Fruit fly (Drosophila melanogaster) whole organism, embryonic: ENCODE measurements around the gene Ir87a.
A peak's percentile ranks its signal among the peaks of the same experiment; 100 is the strongest.

ENCODE experiments used
- Asciz ChIP-seq: fragments of 200-800 bp; sonication (Bioruptor generic); optimal IDR thresholded peaks from 2 replicates; lab custom pipeline; 2017; ENCODE audit warnings: missing biosample characterization, mild to moderate bottlenecking, missing genetic modification characterization, missing genetic modification reagents
- Atf-2 ChIP-seq: fragments of 200-800 bp; sonication (Bioruptor generic); optimal IDR thresholded peaks from 2 replicates; lab custom pipeline; 2016; ENCODE audit warnings: missing biosample characterization, missing genetic modification characterization
- Atf6 ChIP-seq: fragments of 200-800 bp; sonication (Bioruptor generic); IDR thresholded peaks from 2 replicates; pipeline ENCODE4 v1.3.6; 2022; ENCODE audit warnings: missing biosample characterization, missing genetic modification characterization
- Bteb2 ChIP-seq: fragments of 200-800 bp; sonication (Bioruptor generic); optimal IDR thresholded peaks from 2 replicates; lab custom pipeline; 2016; ENCODE audit warnings: missing biosample characterization, missing genetic modification characterization
- CG10321 ChIP-seq: fragments of 200-800 bp; sonication (Bioruptor generic); IDR thresholded peaks from 2 replicates; pipeline ENCODE4 v1.3.6; 2022; ENCODE audit warnings: missing biosample characterization, missing genetic modification characterization
- CG10462 ChIP-seq: fragments of 200-800 bp; sonication (Bioruptor generic); optimal IDR thresholded peaks from 2 replicates; lab custom pipeline; 2016; ENCODE audit warnings: missing biosample characterization, missing genetic modification characterization
- CG10543 ChIP-seq: fragments of 200-800 bp; sonication (Bioruptor generic); optimal IDR thresholded peaks from 3 replicates; lab custom pipeline; 2017; ENCODE audit warnings: missing biosample characterization, mild to moderate bottlenecking, missing genetic modification characterization, moderate library complexity
- CG11695 ChIP-seq: fragments of 200-800 bp; sonication (Bioruptor generic); IDR thresholded peaks from 3 replicates; pipeline ENCODE4 v1.3.6; 2022; ENCODE audit warnings: missing biosample characterization, missing genetic modification characterization
- CG12104 ChIP-seq: fragments of 200-800 bp; sonication (Bioruptor generic); optimal IDR thresholded peaks from 3 replicates; lab custom pipeline; 2016; ENCODE audit warnings: missing biosample characterization, missing genetic modification characterization
- CG1603 ChIP-seq: fragments of 200-800 bp; sonication (Bioruptor generic); optimal IDR thresholded peaks from 2 replicates; lab custom pipeline; 2019; ENCODE audit warnings: missing biosample characterization, mild to moderate bottlenecking, missing genetic modification characterization, moderate library complexity
- CG17359 ChIP-seq: fragments of 200-800 bp; sonication (Bioruptor generic); optimal IDR thresholded peaks from 3 replicates; lab custom pipeline; 2018; ENCODE audit warnings: missing biosample characterization, mild to moderate bottlenecking, missing genetic modification characterization, moderate library complexity
- CG30403 ChIP-seq: fragments of 200-800 bp; sonication (Bioruptor generic); optimal IDR thresholded peaks from 3 replicates; lab custom pipeline; 2016; ENCODE audit warnings: missing biosample characterization, missing genetic modification characterization
- CG3281 ChIP-seq: fragments of 200-800 bp; sonication (Bioruptor generic); optimal IDR thresholded peaks from 3 replicates; lab custom pipeline; 2017; ENCODE audit warnings: missing biosample characterization, mild to moderate bottlenecking, missing genetic modification characterization
- CG3407 ChIP-seq: fragments of 200-800 bp; sonication (Bioruptor generic); optimal IDR thresholded peaks from 2 replicates; lab custom pipeline; 2018; ENCODE audit warnings: missing biosample characterization, mild to moderate bottlenecking, missing genetic modification characterization
- CG4820 ChIP-seq: fragments of 200-800 bp; sonication (Bioruptor generic); optimal IDR thresholded peaks from 3 replicates; lab custom pipeline; 2016; ENCODE audit warnings: missing biosample characterization, missing genetic modification characterization
- CG4854 ChIP-seq: fragments of 200-800 bp; sonication (Bioruptor generic); optimal IDR thresholded peaks from 2 replicates; lab custom pipeline; 2016; ENCODE audit warnings: missing biosample characterization, missing genetic modification characterization, inconsistent platforms
- CG5245 ChIP-seq: fragments of 200-800 bp; sonication (Bioruptor generic); optimal IDR thresholded peaks from 3 replicates; lab custom pipeline; 2016; ENCODE audit warnings: missing biosample characterization, missing genetic modification characterization
- CG6854 ChIP-seq: fragments of 200-800 bp; sonication (Bioruptor generic); optimal IDR thresholded peaks from 3 replicates; lab custom pipeline; 2017; ENCODE audit warnings: missing biosample characterization, mild to moderate bottlenecking, missing genetic modification characterization
- CG8089 ChIP-seq: fragments of 200-800 bp; sonication (Bioruptor generic); optimal IDR thresholded peaks from 3 replicates; lab custom pipeline; 2016; ENCODE audit warnings: missing biosample characterization, missing genetic modification characterization
- CG8944 ChIP-seq: fragments of 200-800 bp; sonication (Bioruptor generic); optimal IDR thresholded peaks from 3 replicates; lab custom pipeline; 2016; ENCODE audit warnings: missing biosample characterization, missing genetic modification characterization
- CG9437 ChIP-seq: fragments of 200-800 bp; sonication (Bioruptor generic); optimal IDR thresholded peaks from 2 replicates; lab custom pipeline; 2018; ENCODE audit warnings: missing biosample characterization, mild to moderate bottlenecking, missing genetic modification characterization
- CG9727 ChIP-seq: fragments of 200-800 bp; sonication (Bioruptor generic); optimal IDR thresholded peaks from 3 replicates; lab custom pipeline; 2017; ENCODE audit warnings: missing biosample characterization, mild to moderate bottlenecking, missing genetic modification characterization
- Dbx ChIP-seq: fragments of 200-800 bp; sonication (Bioruptor generic); IDR thresholded peaks from 3 replicates; pipeline ENCODE4 v1.3.6; 2022; ENCODE audit warnings: missing biosample characterization, missing genetic modification characterization
- Dip3 ChIP-seq: fragments of 200-800 bp; sonication (Bioruptor generic); optimal IDR thresholded peaks from 3 replicates; lab custom pipeline; 2016; ENCODE audit warnings: missing biosample characterization, missing genetic modification characterization
- ERR ChIP-seq: fragments of 200-800 bp; sonication (Bioruptor generic); optimal IDR thresholded peaks from 2 replicates; lab custom pipeline; 2016; ENCODE audit warnings: missing biosample characterization, missing genetic modification characterization
- Ets65A ChIP-seq: fragments of 200-800 bp; sonication (Bioruptor generic); peaks from one replicate; lab custom pipeline; 2016; ENCODE audit warnings: missing biosample characterization, missing genetic modification characterization
- HHEX ChIP-seq: fragments of 200-800 bp; sonication (Bioruptor generic); optimal IDR thresholded peaks from 3 replicates; lab custom pipeline; 2017; ENCODE audit warnings: missing biosample characterization, mild to moderate bottlenecking, missing genetic modification characterization, missing genetic modification reagents
- Lim3 ChIP-seq: fragments of 200-800 bp; sonication (Bioruptor generic); IDR thresholded peaks from 2 replicates; pipeline ENCODE4 v1.3.6; 2022; ENCODE audit warnings: missing biosample characterization, missing genetic modification characterization
- NC2α ChIP-seq: fragments of 200-800 bp; sonication (Bioruptor generic); optimal IDR thresholded peaks from 2 replicates; lab custom pipeline; 2016; ENCODE audit warnings: missing biosample characterization, missing genetic modification characterization
- Sox102F ChIP-seq: fragments of 200-800 bp; sonication (Bioruptor generic); optimal IDR thresholded peaks from 2 replicates; lab custom pipeline; 2018; ENCODE audit warnings: missing biosample characterization, mild to moderate bottlenecking, missing genetic modification characterization, moderate library complexity
- Ssrp ChIP-seq: fragments of 200-800 bp; sonication (Bioruptor generic); optimal IDR thresholded peaks from 2 replicates; lab custom pipeline; 2018; ENCODE audit warnings: missing biosample characterization, mild to moderate bottlenecking, missing genetic modification characterization, moderate library complexity
- Xrp1 ChIP-seq: fragments of 200-800 bp; sonication (Bioruptor generic); IDR thresholded peaks from 2 replicates; pipeline ENCODE4 v1.3.6; 2022; ENCODE audit warnings: missing biosample characterization, missing genetic modification characterization
- ab ChIP-seq: fragments of 200-800 bp; sonication (Bioruptor generic); optimal IDR thresholded peaks from 2 replicates; lab custom pipeline; 2016; ENCODE audit warnings: missing biosample characterization, missing genetic modification characterization
- ac ChIP-seq: fragments of 200-800 bp; sonication (Bioruptor generic); optimal IDR thresholded peaks from 3 replicates; lab custom pipeline; 2017; ENCODE audit warnings: missing biosample characterization, mild to moderate bottlenecking, missing genetic modification characterization
- ara ChIP-seq: fragments of 200-800 bp; sonication (Bioruptor generic); IDR thresholded peaks from 2 replicates; pipeline ENCODE4 v1.3.6; 2022; ENCODE audit warnings: missing biosample characterization, missing genetic modification characterization
- ato ChIP-seq: fragments of 200-800 bp; sonication (Bioruptor generic); IDR thresholded peaks from 2 replicates; pipeline ENCODE4 v1.3.6; 2022; ENCODE audit warnings: missing biosample characterization, missing genetic modification characterization; ENCODE audit not compliant: partially characterized antibody
- bowl ChIP-seq: fragments of 200-800 bp; sonication (Bioruptor generic); IDR thresholded peaks from 2 replicates; pipeline ENCODE4 v1.3.6; 2022; ENCODE audit warnings: missing biosample characterization, missing genetic modification characterization
- grau ChIP-seq: fragments of 200-800 bp; optimal IDR thresholded peaks from 3 replicates; lab custom pipeline; 2019; ENCODE audit warnings: missing biosample characterization, mild to moderate bottlenecking, missing genetic modification characterization, moderate library complexity
- h ChIP-seq: fragments of >200 bp; optimal IDR thresholded peaks from 2 replicates; lab custom pipeline; 2017
- hb ChIP-seq: fragments of 200-800 bp; sonication (Bioruptor generic); IDR thresholded peaks from 3 replicates; pipeline ENCODE4 v1.3.6; 2022; ENCODE audit warnings: missing biosample characterization, missing genetic modification characterization; ENCODE audit not compliant: partially characterized antibody
- insv ChIP-seq, 2 experiments: fragments of 200-800 bp; sonication (Bioruptor generic); optimal IDR thresholded peaks; 3 replicates each; lab custom pipeline; 2016 to 2018; ENCODE audit warnings: missing biosample characterization in 2 of 2, missing genetic modification characterization in 2 of 2
- lmd ChIP-seq: fragments of 200-800 bp; sonication (Bioruptor generic); IDR thresholded peaks from 2 replicates; pipeline ENCODE4 v1.3.6; 2022; ENCODE audit warnings: missing biosample characterization, missing genetic modification characterization
- lola ChIP-seq, 3 experiments: fragments of >200 bp in 2 of 3; fragments of 200-800 bp in 1 of 3; sonication (Bioruptor generic) in 1 of 3; optimal IDR thresholded peaks; 2 replicates each; lab custom pipeline; 2017 to 2019; ENCODE audit warnings: missing biosample characterization in 3 of 3, missing genetic modification characterization in 3 of 3, mild to moderate bottlenecking in 1 of 3, moderate library complexity in 1 of 3
- mam ChIP-seq: fragments of 200-800 bp; sonication (Bioruptor generic); optimal IDR thresholded peaks from 3 replicates; lab custom pipeline; 2016; ENCODE audit warnings: missing biosample characterization, missing genetic modification characterization
- oc ChIP-seq: fragments of 200-800 bp; sonication (Bioruptor generic); optimal IDR thresholded peaks from 2 replicates; lab custom pipeline; 2018; ENCODE audit warnings: missing biosample characterization, mild to moderate bottlenecking, missing genetic modification characterization, moderate library complexity
- seq ChIP-seq: fragments of 200-800 bp; sonication (Bioruptor generic); IDR thresholded peaks from 2 replicates; pipeline ENCODE4 v1.3.6; 2022; ENCODE audit warnings: missing biosample characterization, missing genetic modification characterization
- stc ChIP-seq: fragments of 200-800 bp; sonication (Bioruptor generic); IDR thresholded peaks from 2 replicates; pipeline ENCODE4 v1.3.6; 2022; ENCODE audit warnings: missing biosample characterization, missing genetic modification characterization
- stwl ChIP-seq: fragments of 200-800 bp; sonication (Bioruptor generic); optimal IDR thresholded peaks from 3 replicates; lab custom pipeline; 2018; ENCODE audit warnings: missing biosample characterization, mild to moderate bottlenecking, missing genetic modification characterization, moderate library complexity
- trem ChIP-seq: fragments of 200-800 bp; optimal IDR thresholded peaks from 3 replicates; lab custom pipeline; 2019; ENCODE audit warnings: missing biosample characterization, mild to moderate bottlenecking, missing genetic modification characterization, moderate library complexity
- trh ChIP-seq: fragments of 200-800 bp; sonication (Bioruptor generic); optimal IDR thresholded peaks from 2 replicates; lab custom pipeline; 2016; ENCODE audit warnings: missing biosample characterization, missing genetic modification characterization
- tup ChIP-seq: fragments of 200-800 bp; sonication (Bioruptor generic); optimal IDR thresholded peaks from 2 replicates; lab custom pipeline; 2016; ENCODE audit warnings: missing biosample characterization, mild to moderate bottlenecking, missing genetic modification characterization, moderate library complexity
- wdn ChIP-seq: fragments of 200-800 bp; sonication (Bioruptor generic); IDR thresholded peaks from 2 replicates; pipeline ENCODE4 v1.3.6; 2022; ENCODE audit warnings: missing biosample characterization, missing genetic modification characterization

The Ir87a gene

DNA sequence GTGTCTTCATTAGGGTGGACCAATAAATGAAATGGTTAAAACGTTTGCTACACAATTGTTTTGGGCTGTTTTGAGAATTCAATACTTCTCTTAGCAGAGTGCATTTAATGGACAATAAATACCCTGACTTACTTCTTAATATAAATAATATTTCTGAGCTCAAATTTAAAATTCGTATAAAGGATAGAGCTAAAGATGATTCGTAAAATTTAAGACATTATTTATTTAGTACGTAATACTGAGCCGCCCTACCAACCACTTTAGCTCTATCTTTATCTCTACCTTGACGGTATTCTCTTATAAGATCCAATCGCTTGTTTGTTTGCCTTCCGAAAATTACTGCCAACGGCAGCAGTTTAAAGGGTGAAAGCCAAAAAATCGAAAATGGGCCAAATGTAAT, 13.5 kb downstream of the Ir87a start (continued):
- TF ChIP-seq CG10462 (GFP tag; lab: Kevin White, UChicago) (peak; percentile 72), ato (no peak), CG3281 (GFP tag; lab: Kevin White, UChicago) (peak; percentile 76), Dip3 (peak; percentile 13), Ssrp (peak; percentile 86), Dbx (no peak), CG30403 (GFP tag; lab: Kevin White, UChicago) (peak; percentile 82), Lim3 (GFP tag; lab: Robert Waterston, UW) (peak; percentile 29; the same call in 1 of the 2 replicates), CG8089 (GFP tag; lab: Kevin White, UChicago) (peak; percentile 49), CG1603 (tag; lab: Kevin White, UChicago) (peak; percentile 73), Asciz (GFP tag; lab: Kevin White, UChicago) (peak; percentile 75), lmd (GFP tag; lab: Robert Waterston, UW) (peak; percentile 74), stwl (tag; lab: Kevin White, UChicago) (no peak), Sox102F (GFP tag; lab: Kevin White, UChicago) (peak; percentile 93), CG12104 (GFP tag; lab: Kevin White, UChicago) (peak; percentile 58), CG8944 (GFP tag; lab: Kevin White, UChicago) (peak; percentile 24), grau (tag; lab: Kevin White, UChicago) (peak; percentile 91), bowl (GFP tag; lab: Robert Waterston, UW) (peak; percentile 6; the same call in 1 of the 2 replicates), oc (peak; percentile 87), Atf6 (GFP tag; lab: Robert Waterston, UW) (peak; percentile 85), ERR (GFP tag; lab: Kevin White, UChicago) (no peak), mam (peak; percentile 50), NC2α (GFP tag; lab: Kevin White, UChicago) (no peak), h (lab: Kevin White, UChicago) (no peak), ab (GFP tag; lab: Kevin White, UChicago) (no peak), hb (GFP tag; lab: Robert Waterston, UW) (no peak), Xrp1 (GFP tag; lab: Robert Waterston, UW) (peak; percentile 84), CG10543 (GFP tag; lab: Kevin White, UChicago) (peak; percentile 15), insv (GFP tag; optimal IDR thresholded peaks at IDR 0.05; lab: Kevin White, UChicago) (peak in 1 of 2 experiments; percentile 24), HHEX (GFP tag; lab: Kevin White, UChicago) (peak; percentile 70), CG9727 (GFP tag; lab: Kevin White, UChicago) (peak; percentile 63), CG4820 (GFP tag; lab: Kevin White, UChicago) (peak; percentile 57), ac (GFP tag; lab: Kevin White, UChicago) (peak; percentile 8), CG17359 (peak; percentile 70), CG10321 (GFP tag; lab: Robert Waterston, UW) (peak; percentile 62; the same call in 1 of the 2 replicates), seq (GFP tag; lab: Robert Waterston, UW) (peak; percentile 86), CG9437 (GFP tag; lab: Kevin White, UChicago) (peak; percentile 79), Ets65A (GFP tag; lab: Kevin White, UChicago) (peak; percentile 72), tup (no peak), Bteb2 (GFP tag; lab: Kevin White, UChicago) (peak; percentile 73), CG6854 (GFP tag; lab: Kevin White, UChicago) (peak; percentile 69), wdn (GFP tag; lab: Robert Waterston, UW) (peak; percentile 48; the same call in 1 of the 2 replicates), CG4854 (GFP tag; lab: Kevin White, UChicago) (no peak), ara (GFP tag; lab: Robert Waterston, UW) (peak; percentile 71), lola (GFP tag; optimal IDR thresholded peaks at IDR 0.05; lab: Kevin White, UChicago) (peak in 1 of 3 experiments; percentile 87), trem (tag; lab: Kevin White, UChicago) (peak; percentile 74), trh (GFP tag; lab: Kevin White, UChicago) (peak; percentile 60), CG11695 (GFP tag; lab: Robert Waterston, UW) (peak; percentile 86), CG3407 (GFP tag; lab: Kevin White, UChicago) (peak; percentile 69), Atf-2 (GFP tag; lab: Kevin White, UChicago) (peak; percentile 29), stc (GFP tag; lab: Robert Waterston, UW) (peak; percentile 81), CG5245 (peak; percentile 65)
